Worm (Caenorhabditis elegans): ENCODE data around the gene slcf-2.

Gene slcf-2

ce11 chrX:3408717-3409303 is 15.1 kb downstream of the slcf-2 start (continued):
- TF ChIP-seq sptf-2 (GFP tag; optimal IDR thresholded peaks at IDR 0.05) = no peak
- peak; percentile 22 for TF ChIP-seq lin-54 (GFP tag; optimal IDR thresholded peaks at IDR 0.05)
- TF ChIP-seq dox-1 (GFP tag; IDR thresholded peaks at IDR 0.05) = no peak
- TF ChIP-seq chd-7 (tag; optimal IDR thresholded peaks at IDR 0.05) = peak; percentile 36
- TF ChIP-seq Y56A3A.18 (GFP tag; IDR thresholded peaks at IDR 0.05) = peak; percentile 81

DNA sequence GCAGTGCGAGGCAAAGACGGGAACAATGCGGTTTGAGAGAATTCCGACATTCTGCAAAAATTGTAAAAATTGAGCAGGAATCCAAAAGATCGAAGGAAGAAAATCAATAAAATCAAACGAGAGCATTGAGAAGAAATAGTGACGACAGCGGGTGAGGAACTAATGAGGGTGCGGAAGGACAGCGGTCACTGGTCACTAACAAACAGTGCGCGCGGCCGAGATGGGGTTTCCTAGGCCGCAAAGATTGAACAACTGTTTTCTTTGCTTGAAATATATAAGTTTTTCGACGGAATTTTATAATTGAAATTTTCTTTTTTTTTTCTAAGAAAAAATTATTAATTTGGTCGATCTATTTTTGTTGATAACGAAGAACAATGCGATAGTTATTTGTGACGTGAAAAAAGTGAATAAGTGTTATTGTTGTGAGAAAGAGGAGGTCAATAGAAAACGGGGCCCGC is 17.9 kb downstream of the slcf-2 start, which contains the start of gene unc-78:
unc-78 (minus strand) TSS at position 51 of the 458 bp plus-strand sequence.
- TF ChIP-seq ztf-18 (tag; optimal IDR thresholded peaks at IDR 0.05) (no peak), nhr-80 (tag; optimal IDR thresholded peaks at IDR 0.05) (peak; percentile 12), nhr-179 (tag; optimal IDR thresholded peaks at IDR 0.05) (no peak), K11D2.4 (GFP tag; IDR thresholded peaks at IDR 0.05) (no peak)

ce11 chrX:3414660-3415144 is 21.0 kb downstream of the slcf-2 start, which contains the start of gene dhs-27:
Gene dhs-27 (minus strand): TSS chrX:3414710.
- no peak for TF ChIP-seq rec-8 (tag; optimal IDR thresholded peaks at IDR 0.05)
- no peak for TF ChIP-seq ceh-58 (GFP tag; IDR thresholded peaks at IDR 0.05)
- no peak for TF ChIP-seq ceh-79 (tag; optimal IDR thresholded peaks at IDR 0.05)
- no peak for TF ChIP-seq tbp1 (GFP tag; optimal IDR thresholded peaks at IDR 0.05)
- no peak for TF ChIP-seq die-1 (tag; optimal IDR thresholded peaks at IDR 0.05)
- no peak for TF ChIP-seq atf-7 (tag; optimal IDR thresholded peaks at IDR 0.05)

- no peak for TF ChIP-seq efl-1 (GFP tag; optimal IDR thresholded peaks at IDR 0.05)
- no peak for TF ChIP-seq bed-2 (GFP tag; IDR thresholded peaks at IDR 0.05)
- TF ChIP-seq nhr-179 (tag; optimal IDR thresholded peaks at IDR 0.05) = no peak
- no peak for TF ChIP-seq F55B11.4 (tag; optimal IDR thresholded peaks at IDR 0.05; ENCODE audit: borderline replicate concordance, insufficient read depth)
- no peak for TF ChIP-seq hmg-20 (GFP tag; IDR thresholded peaks at IDR 0.05)
- no peak for TF ChIP-seq ztf-22 (GFP tag; optimal IDR thresholded peaks at IDR 0.05)
- no peak for TF ChIP-seq D2030.7 (GFP tag; IDR thresholded peaks at IDR 0.05)
- no peak for TF ChIP-seq K11D2.4 (GFP tag; IDR thresholded peaks at IDR 0.05)
- TF ChIP-seq hlh-12 (tag; optimal IDR thresholded peaks at IDR 0.05) = no peak
- no peak for TF ChIP-seq aptf-2 (GFP tag; conservative IDR thresholded peaks at IDR 0.05)
- no peak for TF ChIP-seq ztf-18 (tag; optimal IDR thresholded peaks at IDR 0.05)
- TF ChIP-seq egl-18 (GFP tag; IDR thresholded peaks at IDR 0.05) = no peak
- TF ChIP-seq mes-4 (tag; optimal IDR thresholded peaks at IDR 0.05) = no peak
- TF ChIP-seq let-526 (GFP tag; IDR thresholded peaks at IDR 0.05) = no peak
- TF ChIP-seq F22D6.2 (tag; optimal IDR thresholded peaks at IDR 0.05) = no peak
- TF ChIP-seq unc-130 (GFP tag; optimal IDR thresholded peaks at IDR 0.05) = no peak
- no peak for TF ChIP-seq nhr-80 (tag; optimal IDR thresholded peaks at IDR 0.05)
These were observed 22.4 kb downstream of the slcf-2 start for ce11 chrX:3416063-3416462.

- TF ChIP-seq ztf-25 (GFP tag; IDR thresholded peaks at IDR 0.05) (no peak), ceh-79 (tag; optimal IDR thresholded peaks at IDR 0.05) (no peak), sptf-2 (GFP tag; optimal IDR thresholded peaks at IDR 0.05) (no peak), F33H1.4 (GFP tag; IDR thresholded peaks at IDR 0.05) (no peak), F37B4.10 (GFP tag; IDR thresholded peaks at IDR 0.05) (no peak), him-1 (tag; optimal IDR thresholded peaks at IDR 0.05) (no peak), tbp1 (GFP tag; optimal IDR thresholded peaks at IDR 0.05) (no peak)
These were observed 25.4 kb downstream of the slcf-2 start, which contains the start of gene C04F6.7 for ce11 chrX:3419084-3419483. Gene C04F6.7 (minus strand): TSS chrX:3419184.

All from whole organism, young adult.